Fruit fly (Drosophila melanogaster) whole organism, prepupa: Measurements from ENCODE around the gene Atg6.
A peak's percentile ranks its signal among the peaks of the same experiment; 100 is the strongest.

ENCODE experiments used
- Blimp-1 ChIP-seq: fragments of 200-800 bp; sonication (Bioruptor generic); optimal IDR thresholded peaks from 3 replicates; lab custom pipeline; 2017; ENCODE audit warnings: missing biosample characterization, missing genetic modification characterization, mild to moderate bottlenecking, moderate library complexity, missing genetic modification reagents
- CG11762 ChIP-seq: fragments of 200-800 bp; sonication (Bioruptor generic); optimal IDR thresholded peaks from 3 replicates; lab custom pipeline; 2016; ENCODE audit warnings: missing biosample characterization, missing genetic modification characterization; ENCODE audit not compliant: insufficient read depth
- CG15336 ChIP-seq: fragments of 200-800 bp; sonication (Bioruptor generic); IDR thresholded peaks from 2 replicates; pipeline ENCODE4 v1.3.6; 2022; ENCODE audit warnings: missing biosample characterization, missing genetic modification characterization
- CG16779 ChIP-seq: fragments of 200-800 bp; sonication (Bioruptor generic); optimal IDR thresholded peaks from 3 replicates; lab custom pipeline; 2017; ENCODE audit warnings: missing biosample characterization, mild to moderate bottlenecking, missing genetic modification characterization
- CG3032 ChIP-seq: fragments of 200-800 bp; optimal IDR thresholded peaks from 2 replicates; lab custom pipeline; 2019; ENCODE audit warnings: missing biosample characterization, mild to moderate bottlenecking, missing genetic modification characterization, moderate library complexity
- CG34406 ChIP-seq: fragments of 200-800 bp; sonication (Bioruptor generic); optimal IDR thresholded peaks from 3 replicates; lab custom pipeline; 2016; ENCODE audit warnings: missing biosample characterization, missing genetic modification characterization
- CG6163 ChIP-seq: fragments of 200-800 bp; sonication (Bioruptor generic); IDR thresholded peaks from 3 replicates; pipeline ENCODE4 v1.3.6; 2022; ENCODE audit warnings: missing biosample characterization, missing genetic modification characterization
- CG6792 ChIP-seq: fragments of 200-800 bp; sonication (Bioruptor generic); optimal IDR thresholded peaks from 3 replicates; lab custom pipeline; 2016; ENCODE audit warnings: missing biosample characterization, missing genetic modification characterization
- CG6808 ChIP-seq: fragments of 200-800 bp; sonication (Bioruptor generic); optimal IDR thresholded peaks from 3 replicates; lab custom pipeline; 2017; ENCODE audit warnings: missing biosample characterization, missing genetic modification characterization, mild to moderate bottlenecking, moderate library complexity, missing genetic modification reagents
- CG8119 ChIP-seq: fragments of 200-800 bp; sonication (Bioruptor generic); IDR thresholded peaks from 3 replicates; pipeline ENCODE4 v1.3.6; 2022; ENCODE audit warnings: missing biosample characterization, missing genetic modification characterization
- CG8319 ChIP-seq: fragments of 200-800 bp; sonication (Bioruptor generic); optimal IDR thresholded peaks from 3 replicates; lab custom pipeline; 2016; ENCODE audit warnings: missing biosample characterization, missing genetic modification characterization
- Eip78C ChIP-seq: fragments of 200-800 bp; sonication (Bioruptor generic); peaks from one replicate; lab custom pipeline; 2016; ENCODE audit warnings: missing biosample characterization, missing genetic modification characterization
- Hr39 ChIP-seq: fragments of 200-800 bp; sonication (Bioruptor generic); optimal IDR thresholded peaks from 2 replicates; lab custom pipeline; 2016; ENCODE audit warnings: missing biosample characterization, missing genetic modification characterization
- Hr4 ChIP-seq: fragments of 200-800 bp; sonication (Bioruptor generic); optimal IDR thresholded peaks from 3 replicates; lab custom pipeline; 2016; ENCODE audit warnings: missing biosample characterization, missing genetic modification characterization
- Lpt ChIP-seq: fragments of 200-800 bp; sonication (Bioruptor generic); optimal IDR thresholded peaks from 3 replicates; lab custom pipeline; 2016; ENCODE audit warnings: missing biosample characterization, missing genetic modification characterization
- Met ChIP-seq: fragments of 200-800 bp; sonication (Bioruptor generic); optimal IDR thresholded peaks from 3 replicates; lab custom pipeline; 2016; ENCODE audit warnings: missing biosample characterization, missing genetic modification characterization
- OdsH ChIP-seq: fragments of 200-800 bp; sonication (Bioruptor generic); optimal IDR thresholded peaks from 3 replicates; lab custom pipeline; 2016; ENCODE audit warnings: missing biosample characterization, missing genetic modification characterization
- Sox102F ChIP-seq: fragments of 200-800 bp; sonication (Bioruptor generic); optimal IDR thresholded peaks from 2 replicates; lab custom pipeline; 2016; ENCODE audit warnings: missing biosample characterization, mild to moderate bottlenecking, missing genetic modification characterization
- Sox14 ChIP-seq: fragments of 200-800 bp; sonication (Bioruptor generic); optimal IDR thresholded peaks from 3 replicates; lab custom pipeline; 2016; ENCODE audit warnings: missing biosample characterization, missing genetic modification characterization
- achi ChIP-seq: fragments of 200-800 bp; sonication (Bioruptor generic); optimal IDR thresholded peaks from 3 replicates; lab custom pipeline; 2016; ENCODE audit warnings: missing biosample characterization, missing genetic modification characterization
- dsx ChIP-seq: fragments of 200-800 bp; optimal IDR thresholded peaks from 3 replicates; lab custom pipeline; 2019; ENCODE audit warnings: missing biosample characterization, mild to moderate bottlenecking, missing genetic modification characterization, moderate library complexity; ENCODE audit not compliant: poor library complexity, severe bottlenecking
- fd59A ChIP-seq: fragments of 200-800 bp; sonication (Bioruptor generic); optimal IDR thresholded peaks from 2 replicates; lab custom pipeline; 2017; ENCODE audit warnings: missing biosample characterization, mild to moderate bottlenecking, missing genetic modification characterization, missing genetic modification reagents
- fd85E ChIP-seq: fragments of 200-800 bp; sonication (Bioruptor generic); optimal IDR thresholded peaks from 3 replicates; lab custom pipeline; 2016; ENCODE audit warnings: missing biosample characterization, missing genetic modification characterization
- fkh ChIP-seq: fragments of 200-800 bp; sonication (Bioruptor generic); optimal IDR thresholded peaks from 3 replicates; lab custom pipeline; 2017; ENCODE audit warnings: missing biosample characterization, mild to moderate bottlenecking, missing genetic modification characterization, moderate library complexity
- lz ChIP-seq: fragments of 200-800 bp; sonication (Bioruptor generic); optimal IDR thresholded peaks from 3 replicates; lab custom pipeline; 2016; ENCODE audit warnings: missing biosample characterization, missing genetic modification characterization
- salr ChIP-seq, 2 experiments: fragments of 200-800 bp; sonication (Bioruptor generic); optimal IDR thresholded peaks; 3 replicates each; lab custom pipeline; 2016 to 2018; ENCODE audit warnings: missing biosample characterization in 2 of 2, missing genetic modification characterization in 2 of 2, mild to moderate bottlenecking in 1 of 2
- ss ChIP-seq, 2 experiments: fragments of 200-800 bp; sonication (Bioruptor generic); optimal IDR thresholded peaks; 2 replicates in 1 of 2; 3 replicates in 1 of 2; lab custom pipeline; 2017 to 2018; ENCODE audit warnings: mild to moderate bottlenecking in 2 of 2, missing biosample characterization in 2 of 2, missing genetic modification characterization in 2 of 2, moderate library complexity in 1 of 2
- svp ChIP-seq: fragments of 200-800 bp; sonication (Bioruptor generic); peaks from one replicate; lab custom pipeline; 2016; ENCODE audit warnings: missing biosample characterization, missing genetic modification characterization

The Atg6 gene

dm6 chr3R:24099039-24100026, 48.8 kb upstream of the Atg6 start (continued):
- peak; percentile 34 for TF ChIP-seq fd85E (GFP tag; lab: Kevin White, UChicago)
- peak; percentile 58 for TF ChIP-seq Sox102F (GFP tag; lab: Kevin White, UChicago)
- peak; percentile 77 for TF ChIP-seq CG8119 (GFP tag; lab: Robert Waterston, UW)
- no peak for TF ChIP-seq CG16779 (tag; lab: Kevin White, UChicago)
- peak; percentile 76 for TF ChIP-seq CG15336 (GFP tag; lab: Robert Waterston, UW)
- peak; percentile 17 for TF ChIP-seq fd59A (GFP tag; lab: Kevin White, UChicago)
- peak; percentile 89 for TF ChIP-seq Sox14 (GFP tag; lab: Kevin White, UChicago)
- TF ChIP-seq CG6163 (GFP tag; lab: Robert Waterston, UW): peak; percentile 89
- TF ChIP-seq CG6792: peak; percentile 41
- peak; percentile 53 for TF ChIP-seq CG34406 (GFP tag; lab: Kevin White, UChicago)
- peak; percentile 71 for TF ChIP-seq OdsH
- TF ChIP-seq Met (GFP tag; lab: Kevin White, UChicago): peak; percentile 74
- peak in 1 of 2 experiments; percentile 21 for TF ChIP-seq ss (GFP tag; optimal IDR thresholded peaks at IDR 0.05; lab: Kevin White, UChicago)
- TF ChIP-seq CG11762 (GFP tag; lab: Kevin White, UChicago): peak; percentile 31
- peak; percentile 45 for TF ChIP-seq CG3032 (tag; lab: Kevin White, UChicago)
- TF ChIP-seq salr (GFP tag; optimal IDR thresholded peaks at IDR 0.05; lab: Kevin White, UChicago): peak; percentile 33 to 66
- peak; percentile 86 for TF ChIP-seq svp (GFP tag; lab: Kevin White, UChicago)

- TF ChIP-seq CG6792: no peak
- no peak for TF ChIP-seq Lpt (GFP tag; lab: Kevin White, UChicago)
- TF ChIP-seq CG8119 (GFP tag; lab: Robert Waterston, UW): no peak
- peak; percentile 53 for TF ChIP-seq Eip78C (GFP tag; lab: Kevin White, UChicago)
- TF ChIP-seq achi (GFP tag; lab: Kevin White, UChicago): no peak
- peak; percentile 2 for TF ChIP-seq Hr4 (GFP tag; lab: Kevin White, UChicago)
Observed at dm6 chr3R:24093430-24093829, 42.8 kb upstream of the Atg6 start.

- peak; percentile 18 for TF ChIP-seq CG6808 (GFP tag; lab: Kevin White, UChicago)
- TF ChIP-seq ss (GFP tag; optimal IDR thresholded peaks at IDR 0.05; lab: Kevin White, UChicago): peak in 1 of 2 experiments; percentile 18
- no peak for TF ChIP-seq lz (GFP tag; lab: Kevin White, UChicago)
- TF ChIP-seq Sox102F (GFP tag; lab: Kevin White, UChicago): no peak
- no peak for TF ChIP-seq fd85E (GFP tag; lab: Kevin White, UChicago)
Observed at dm6 chr3R:24092590-24093151, 42.1 kb upstream of the Atg6 start.

dm6 chr3R:24091653-24092052, 41.1 kb upstream of the Atg6 start:
- no peak for TF ChIP-seq dsx (GFP tag; lab: Kevin White, UChicago)

DNA sequence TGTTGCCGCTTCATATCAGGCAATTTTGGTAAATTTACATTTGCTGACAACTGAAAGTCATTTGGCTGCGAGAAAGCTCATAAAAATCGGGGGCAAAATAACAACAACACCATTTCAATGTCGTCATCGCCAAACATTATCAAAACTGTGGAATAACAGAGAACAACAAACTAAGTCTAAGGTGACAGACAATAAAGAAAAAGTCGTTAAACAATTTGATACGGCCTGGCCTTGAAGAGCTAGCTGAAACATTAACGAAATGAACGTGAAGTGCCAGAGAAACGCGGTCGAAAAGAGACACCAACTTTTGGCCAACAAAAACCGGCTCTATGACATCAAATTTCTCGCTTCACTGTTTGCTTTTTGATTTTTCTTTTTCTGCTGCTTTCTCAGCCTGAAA, 39.6 kb upstream of the Atg6 start:
- no peak for TF ChIP-seq CG8319 (GFP tag; lab: Kevin White, UChicago)
- TF ChIP-seq Hr39 (GFP tag; lab: Kevin White, UChicago): no peak
- TF ChIP-seq Blimp-1: no peak
- TF ChIP-seq svp (GFP tag; lab: Kevin White, UChicago): no peak
- peak; percentile 21 for TF ChIP-seq fkh (GFP tag; lab: Kevin White, UChicago)
